Worm (Caenorhabditis elegans): ENCODE data around the gene F01D5.10.

ce11 chrII:14032705-14033104, 11.6 kb upstream of the F01D5.10 start:
- TF ChIP-seq D1046.2 (GFP tag; IDR thresholded peaks at IDR 0.05) (no peak), ctbp-1 (GFP tag; IDR thresholded peaks at IDR 0.05) (0 out of 2 replicates have a peak, but pooled peaks have one; percentile 32), unc-62 (GFP tag; optimal IDR thresholded peaks at IDR 0.05 in 1 of 2) (no peak), unc-62 (tag; optimal IDR thresholded peaks at IDR 0.05) (no peak), nhr-77 (tag; optimal IDR thresholded peaks at IDR 0.05) (no peak), ceh-32 (tag; optimal IDR thresholded peaks at IDR 0.05; ENCODE audit: poor library complexity) (no peak), mdl-1 (tag; optimal IDR thresholded peaks at IDR 0.05) (no peak), zag-1 (tag; optimal IDR thresholded peaks at IDR 0.05) (no peak), hlh-11 (tag; optimal IDR thresholded peaks at IDR 0.05) (no peak), pha-4 (GFP tag; IDR thresholded peaks at IDR 0.05) (no peak), pha-4 (tag; optimal IDR thresholded peaks at IDR 0.05) (no peak), lir-3 (tag; optimal IDR thresholded peaks at IDR 0.05) (no peak), gei-8 (GFP tag; optimal IDR thresholded peaks at IDR 0.05) (no peak), ceh-62 (tag; optimal IDR thresholded peaks at IDR 0.05) (no peak)
